Fruit fly (Drosophila melanogaster) whole organism, adult: ENCODE measurements around the gene CG32182.

Experiments used
- CG12768 ChIP-seq: fragments of 200-800 bp; sonication (Bioruptor generic); optimal IDR thresholded peaks from 2 replicates; lab custom pipeline; 2017; ENCODE audit warnings: missing biosample characterization, missing genetic modification characterization, mild to moderate bottlenecking, moderate library complexity, missing genetic modification reagents
- CG14711 ChIP-seq: fragments of 200-800 bp; sonication (Bioruptor generic); optimal IDR thresholded peaks from 2 replicates; lab custom pipeline; 2018; ENCODE audit warnings: missing biosample characterization, mild to moderate bottlenecking, missing genetic modification characterization, moderate library complexity
- CG7045 ChIP-seq: fragments of 200-800 bp; sonication (Bioruptor generic); optimal IDR thresholded peaks from 2 replicates; lab custom pipeline; 2017; ENCODE audit warnings: missing biosample characterization, mild to moderate bottlenecking, missing genetic modification characterization
- Clk ChIP-seq: fragments of 200-800 bp; sonication (Bioruptor generic); optimal IDR thresholded peaks from 2 replicates; lab custom pipeline; 2017; ENCODE audit warnings: missing biosample characterization, missing genetic modification characterization
- Crg-1 ChIP-seq: fragments of 200-800 bp; sonication (Bioruptor generic); optimal IDR thresholded peaks from 2 replicates; lab custom pipeline; 2016; ENCODE audit warnings: missing biosample characterization, missing genetic modification characterization
- Hr96 ChIP-seq: fragments of 200-800 bp; sonication (Bioruptor generic); optimal IDR thresholded peaks from 2 replicates; lab custom pipeline; 2016; ENCODE audit warnings: missing biosample characterization, missing genetic modification characterization
- cic ChIP-seq: fragments of 200-800 bp; sonication (Bioruptor generic); optimal IDR thresholded peaks from 2 replicates; lab custom pipeline; 2017; ENCODE audit warnings: missing biosample characterization, mild to moderate bottlenecking, missing genetic modification characterization, moderate library complexity
- kay ChIP-seq: fragments of 200-800 bp; sonication (Bioruptor generic); peaks from one replicate; lab custom pipeline; 2016; ENCODE audit warnings: missing biosample characterization, missing genetic modification characterization, borderline replicate concordance
- ovo ChIP-seq: fragments of 200-800 bp; sonication (Bioruptor generic); optimal IDR thresholded peaks from 2 replicates; lab custom pipeline; 2016; ENCODE audit warnings: missing biosample characterization, missing genetic modification characterization
- pad ChIP-seq: fragments of 200-800 bp; sonication (Bioruptor generic); optimal IDR thresholded peaks from 3 replicates; lab custom pipeline; 2017; ENCODE audit warnings: missing biosample characterization, missing genetic modification characterization, mild to moderate bottlenecking, moderate library complexity, missing genetic modification reagents
- tj ChIP-seq: fragments of 200-800 bp; sonication (Bioruptor generic); optimal IDR thresholded peaks from 3 replicates; lab custom pipeline; 2017; ENCODE audit warnings: missing biosample characterization, mild to moderate bottlenecking, missing genetic modification characterization, moderate library complexity
- toe ChIP-seq: fragments of 200-800 bp; sonication (Bioruptor generic); optimal IDR thresholded peaks from 2 replicates; lab custom pipeline; 2016; ENCODE audit warnings: missing biosample characterization, missing genetic modification characterization

DNA sequence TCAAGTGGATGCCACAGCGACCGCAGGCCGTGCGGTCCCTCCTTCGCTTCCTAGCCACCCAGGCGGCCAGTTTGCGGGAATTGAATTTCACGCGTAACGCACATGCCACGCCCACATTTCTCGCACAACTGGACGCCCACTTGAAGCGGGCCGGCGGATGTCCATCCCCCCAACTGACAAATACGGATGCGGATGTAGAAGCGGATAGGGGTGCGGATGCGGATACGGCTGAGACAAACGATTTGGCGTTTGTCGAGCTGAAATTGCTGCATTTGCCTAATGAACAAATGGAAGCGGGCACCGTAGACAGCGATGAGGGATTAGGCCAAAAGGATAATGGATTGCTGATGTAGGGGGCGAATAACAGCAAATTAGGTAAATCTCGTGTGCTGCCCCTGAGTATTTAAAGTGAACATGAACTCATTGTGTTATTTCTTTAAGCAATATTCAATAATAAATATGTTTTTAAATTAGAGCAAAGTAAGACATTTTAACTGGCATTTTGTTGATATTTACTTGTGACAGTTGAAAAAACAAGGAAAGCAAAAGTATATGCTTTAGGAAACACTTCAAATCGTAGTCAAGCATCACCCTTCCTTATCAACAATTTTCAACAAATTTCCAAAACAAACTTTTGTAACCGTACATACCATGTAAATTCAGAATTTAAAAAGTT, 1.3 kb downstream of the CG32182 start, which contains the start of gene CG32181:
- TF ChIP-seq ovo (GFP tag; lab: Kevin White, UChicago) (no peak), toe (no peak), Crg-1 (GFP tag; lab: Kevin White, UChicago) (no peak), CG14711 (tag; lab: Kevin White, UChicago) (no peak), tj (GFP tag; lab: Kevin White, UChicago) (no peak), Clk (GFP tag; lab: Kevin White, UChicago) (no peak), cic (no peak), CG7045 (GFP tag; lab: Kevin White, UChicago) (no peak), kay (GFP tag; lab: Kevin White, UChicago) (no peak), CG12768 (GFP tag; lab: Kevin White, UChicago) (no peak), pad (no peak), Hr96 (GFP tag; lab: Kevin White, UChicago) (no peak)
